Worm (Caenorhabditis elegans) whole organism, early embryonic: ENCODE results near the gene F26F2.8.

Experiments used
- B0310.2 ChIP-seq: sonication (generic microtip); optimal IDR thresholded peaks from 2 replicates; lab custom pipeline; 2016; ENCODE audit warnings: mild to moderate bottlenecking, missing genetic modification characterization, missing compliant biosample characterization
- F13C5.2 ChIP-seq: sonication (generic microtip); optimal IDR thresholded peaks from 2 replicates; lab custom pipeline; 2017; ENCODE audit warnings: mild to moderate bottlenecking, missing genetic modification characterization, inconsistent platforms, missing compliant biosample characterization
- aly-1 ChIP-seq: sonication (generic microtip); optimal IDR thresholded peaks from 2 replicates; lab custom pipeline; 2016; ENCODE audit warnings: missing genetic modification characterization, missing compliant biosample characterization
- ama-1 ChIP-seq: fragments of 150-350 bp; optimal IDR thresholded peaks from 2 replicates; lab custom pipeline; 2014
- ceh-13 ChIP-seq: fragments of 200-800 bp; sonication (Bioruptor generic); optimal IDR thresholded peaks from 2 replicates; lab custom pipeline; 2018; ENCODE audit warnings: mild to moderate bottlenecking, missing genetic modification characterization, missing compliant biosample characterization
- ceh-36 ChIP-seq: sonication (generic microtip); optimal IDR thresholded peaks from 2 replicates; lab custom pipeline; 2016; ENCODE audit warnings: missing genetic modification characterization, inconsistent platforms, missing compliant biosample characterization
- ets-7 ChIP-seq: sonication (generic microtip); optimal IDR thresholded peaks from 2 replicates; lab custom pipeline; 2016; ENCODE audit warnings: missing genotype, missing genetic modification characterization, missing compliant biosample characterization
- flt-1 ChIP-seq: fragments of 200-800 bp; sonication (Bioruptor generic); IDR thresholded peaks from 2 replicates; pipeline ENCODE4 v1.3.6; 2022; ENCODE audit warnings: missing genetic modification characterization, missing compliant biosample characterization
- hmbx-1 ChIP-seq: sonication (generic microtip); optimal IDR thresholded peaks from 2 replicates; lab custom pipeline; 2016; ENCODE audit warnings: mild to moderate bottlenecking, missing genetic modification characterization, missing compliant biosample characterization
- hmg-4 ChIP-seq: fragments of 200-800 bp; sonication (Bioruptor generic); optimal IDR thresholded peaks from 2 replicates; lab custom pipeline; 2018; ENCODE audit warnings: mild to moderate bottlenecking, missing genetic modification characterization, missing compliant biosample characterization
- hnd-1 ChIP-seq: sonication (generic microtip); optimal IDR thresholded peaks from 2 replicates; lab custom pipeline; 2016; ENCODE audit warnings: missing genetic modification characterization, missing compliant biosample characterization
- pes-1 ChIP-seq: fragments of 200-800 bp; sonication (Bioruptor generic); IDR thresholded peaks from 2 replicates; pipeline ENCODE4 v1.3.6; 2022; ENCODE audit warnings: missing genetic modification reagents, missing genetic modification characterization, missing compliant biosample characterization
- scrt-1 ChIP-seq: fragments of 200-800 bp; sonication (Bioruptor generic); IDR thresholded peaks from 2 replicates; pipeline ENCODE4 v1.3.6; 2022; ENCODE audit warnings: missing genetic modification characterization, missing compliant biosample characterization
- sea-1 ChIP-seq: fragments of 200-800 bp; sonication (Bioruptor generic); conservative IDR thresholded peaks from 2 replicates; pipeline ENCODE4 v1.3.6; 2022; ENCODE audit warnings: missing genetic modification characterization, missing compliant biosample characterization
- tbx-11 ChIP-seq: fragments of 200-800 bp; sonication (Bioruptor generic); IDR thresholded peaks from 2 replicates; pipeline ENCODE4 v1.3.6; 2022; ENCODE audit warnings: missing genetic modification characterization, missing compliant biosample characterization
- tbx-37 ChIP-seq: fragments of 200-800 bp; sonication (Bioruptor generic); conservative IDR thresholded peaks from 2 replicates; pipeline ENCODE4 v1.3.6; 2022; ENCODE audit warnings: missing genetic modification reagents, missing genetic modification characterization, missing compliant biosample characterization
- tra-4 ChIP-seq: sonication (generic microtip); optimal IDR thresholded peaks from 2 replicates; lab custom pipeline; 2017; ENCODE audit warnings: missing genetic modification characterization, missing compliant biosample characterization

F26F2.8 gene

ce11 chrV:20579534-20579933 is at the start of gene F26F2.8:
Gene F26F2.8, plus strand, starts transcription at chrV:20579546.
- TF ChIP-seq hnd-1 (tag; lab: Kevin White, UChicago) = no peak
- no peak for TF ChIP-seq ceh-13 (GFP tag; lab: Kevin White, UChicago)

- TF ChIP-seq ceh-36 (tag; lab: Kevin White, UChicago) (no peak), scrt-1 (no peak), F13C5.2 (tag; lab: Kevin White, UChicago) (no peak), hnd-1 (tag; lab: Kevin White, UChicago) (no peak), ceh-13 (GFP tag; lab: Kevin White, UChicago) (no peak), ama-1 (no peak), aly-1 (tag; lab: Kevin White, UChicago) (no peak), B0310.2 (tag; lab: Kevin White, UChicago) (no peak), pes-1 (GFP tag; lab: Robert Waterston, UW) (no peak), hmbx-1 (tag; lab: Kevin White, UChicago) (no peak), sea-1 (GFP tag; lab: Robert Waterston, UW) (no peak), tbx-37 (no peak), hmg-4 (no peak), tra-4 (tag; lab: Kevin White, UChicago) (no peak), flt-1 (GFP tag; lab: Robert Waterston, UW) (no peak), tbx-11 (GFP tag; lab: Robert Waterston, UW) (no peak)
Measured at ce11 chrV:20534072-20534471, 45.3 kb upstream of the F26F2.8 start, which contains the start of gene famh-161. Gene famh-161, minus strand, starts transcription at chrV:20534172.

- TF ChIP-seq tra-4 (tag; lab: Kevin White, UChicago) = no peak
- TF ChIP-seq B0310.2 (tag; lab: Kevin White, UChicago) = no peak
- no peak for TF ChIP-seq F13C5.2 (tag; lab: Kevin White, UChicago)
- no peak for TF ChIP-seq hmbx-1 (tag; lab: Kevin White, UChicago)
- TF ChIP-seq ceh-13 (GFP tag; lab: Kevin White, UChicago) = no peak
- TF ChIP-seq ceh-36 (tag; lab: Kevin White, UChicago) = no peak
- no peak for TF ChIP-seq ets-7 (tag; lab: Kevin White, UChicago)
- TF ChIP-seq pes-1 (GFP tag; lab: Robert Waterston, UW) = no peak
- no peak for TF ChIP-seq sea-1 (GFP tag; lab: Robert Waterston, UW)
- TF ChIP-seq aly-1 (tag; lab: Kevin White, UChicago) = no peak
- no peak for TF ChIP-seq scrt-1
- TF ChIP-seq flt-1 (GFP tag; lab: Robert Waterston, UW) = no peak
- TF ChIP-seq ama-1 = no peak
- TF ChIP-seq hmg-4 = no peak
- no peak for TF ChIP-seq tbx-11 (GFP tag; lab: Robert Waterston, UW)
- TF ChIP-seq tbx-37 = no peak
Measured at ce11 chrV:20536208-20536607, 43.1 kb upstream of the F26F2.8 start, which contains the start of gene Y38H6C.15. Gene Y38H6C.15, minus strand, starts transcription at chrV:20536308.

ce11 chrV:20539055-20539454 is 40.3 kb upstream of the F26F2.8 start, which contains the start of gene Y38H6C.16:
Gene Y38H6C.16, minus strand, starts transcription at chrV:20539347.
- no peak for TF ChIP-seq ets-7 (tag; lab: Kevin White, UChicago)
- TF ChIP-seq flt-1 (GFP tag; lab: Robert Waterston, UW) = no peak
- TF ChIP-seq hmbx-1 (tag; lab: Kevin White, UChicago) = no peak
- no peak for TF ChIP-seq ceh-13 (GFP tag; lab: Kevin White, UChicago)
- TF ChIP-seq F13C5.2 (tag; lab: Kevin White, UChicago) = no peak
- TF ChIP-seq ceh-36 (tag; lab: Kevin White, UChicago) = no peak
- no peak for TF ChIP-seq scrt-1
- no peak for TF ChIP-seq B0310.2 (tag; lab: Kevin White, UChicago)
- TF ChIP-seq sea-1 (GFP tag; lab: Robert Waterston, UW) = no peak
- TF ChIP-seq tbx-11 (GFP tag; lab: Robert Waterston, UW) = no peak
- no peak for TF ChIP-seq aly-1 (tag; lab: Kevin White, UChicago)

ce11 chrV:20544092-20544491 is 35.3 kb upstream of the F26F2.8 start, which contains the start of gene slc-36.3:
Gene slc-36.3, minus strand, starts transcription at chrV:20544192.
- TF ChIP-seq ama-1 (no peak), tbx-37 (no peak), sea-1 (GFP tag; lab: Robert Waterston, UW) (no peak), B0310.2 (tag; lab: Kevin White, UChicago) (no peak), hmbx-1 (tag; lab: Kevin White, UChicago) (no peak), tbx-11 (GFP tag; lab: Robert Waterston, UW) (no peak), ceh-13 (GFP tag; lab: Kevin White, UChicago) (no peak), hnd-1 (tag; lab: Kevin White, UChicago) (no peak), ets-7 (tag; lab: Kevin White, UChicago) (no peak), tra-4 (tag; lab: Kevin White, UChicago) (no peak), aly-1 (tag; lab: Kevin White, UChicago) (no peak), scrt-1 (no peak), ceh-36 (tag; lab: Kevin White, UChicago) (no peak), flt-1 (GFP tag; lab: Robert Waterston, UW) (no peak)

ce11 chrV:20544610-20545009 is 34.7 kb upstream of the F26F2.8 start:
- TF ChIP-seq F13C5.2 (tag; lab: Kevin White, UChicago) = no peak
- no peak for TF ChIP-seq hmbx-1 (tag; lab: Kevin White, UChicago)
- TF ChIP-seq B0310.2 (tag; lab: Kevin White, UChicago) = no peak
- no peak for TF ChIP-seq ama-1

- no peak for TF ChIP-seq aly-1 (tag; lab: Kevin White, UChicago)
- TF ChIP-seq hmg-4 = no peak
- no peak for TF ChIP-seq hnd-1 (tag; lab: Kevin White, UChicago)
- no peak for TF ChIP-seq pes-1 (GFP tag; lab: Robert Waterston, UW)
- no peak for TF ChIP-seq F13C5.2 (tag; lab: Kevin White, UChicago)
Measured at ce11 chrV:20545742-20546141, 33.6 kb upstream of the F26F2.8 start.

- TF ChIP-seq ceh-13 (GFP tag; lab: Kevin White, UChicago) (no peak), tbx-37 (no peak), tbx-11 (GFP tag; lab: Robert Waterston, UW) (no peak), ets-7 (tag; lab: Kevin White, UChicago) (no peak), hmg-4 (no peak), B0310.2 (tag; lab: Kevin White, UChicago) (no peak), scrt-1 (no peak), hmbx-1 (tag; lab: Kevin White, UChicago) (no peak), flt-1 (GFP tag; lab: Robert Waterston, UW) (no peak), pes-1 (GFP tag; lab: Robert Waterston, UW) (no peak), tra-4 (tag; lab: Kevin White, UChicago) (no peak), F13C5.2 (tag; lab: Kevin White, UChicago) (no peak), aly-1 (tag; lab: Kevin White, UChicago) (no peak)
Measured at ce11 chrV:20547048-20547447, 32.3 kb upstream of the F26F2.8 start, which contains the start of gene Y38H6C.18. Gene Y38H6C.18, minus strand, starts transcription at chrV:20547148.
